Worm (Caenorhabditis elegans) whole organism, late embryonic: ENCODE measurements around the gene slc-25A29.

Experiments used
- C38D4.7 ChIP-seq: fragments of 200-800 bp; sonication (Bioruptor generic); optimal IDR thresholded peaks from 2 replicates; lab custom pipeline; 2018; ENCODE audit warnings: mild to moderate bottlenecking, missing genetic modification characterization, moderate library complexity, missing compliant biosample characterization
- K02D7.2 ChIP-seq: sonication (generic microtip); optimal IDR thresholded peaks from 2 replicates; lab custom pipeline; 2017; ENCODE audit warnings: mild to moderate bottlenecking, missing genetic modification characterization, missing compliant biosample characterization
- ahr-1 ChIP-seq: sonication (generic microtip); optimal IDR thresholded peaks from 2 replicates; lab custom pipeline; 2016; ENCODE audit warnings: missing genetic modification characterization, missing compliant biosample characterization
- ama-1 ChIP-seq: fragments of 150-350 bp; optimal IDR thresholded peaks from 2 replicates; lab custom pipeline; 2014
- ceh-14 ChIP-seq: sonication (generic microtip); optimal IDR thresholded peaks from 2 replicates; lab custom pipeline; 2016; ENCODE audit warnings: missing genotype, missing genetic modification characterization, missing compliant biosample characterization
- ceh-18 ChIP-seq: sonication (generic microtip); optimal IDR thresholded peaks from 2 replicates; lab custom pipeline; 2016; ENCODE audit warnings: missing genetic modification characterization, missing compliant biosample characterization
- ceh-24 ChIP-seq: sonication (generic microtip); optimal IDR thresholded peaks from 2 replicates; lab custom pipeline; 2016; ENCODE audit warnings: mild to moderate bottlenecking, missing genetic modification characterization, missing compliant biosample characterization
- ceh-30 ChIP-seq: fragments of 150-350 bp; optimal IDR thresholded peaks from 2 replicates; lab custom pipeline; 2014; ENCODE audit warnings: missing biosample characterization, missing genetic modification characterization
- ceh-34 ChIP-seq: sonication (generic microtip); optimal IDR thresholded peaks from 2 replicates; lab custom pipeline; 2016; ENCODE audit warnings: mild to moderate bottlenecking, missing genetic modification characterization, missing compliant biosample characterization
- ceh-48 ChIP-seq: sonication (generic microtip); optimal IDR thresholded peaks from 2 replicates; lab custom pipeline; 2016; ENCODE audit warnings: missing genetic modification characterization, inconsistent platforms, missing compliant biosample characterization
- che-1 ChIP-seq: sonication (generic microtip); optimal IDR thresholded peaks from 2 replicates; lab custom pipeline; 2016; ENCODE audit warnings: mild to moderate bottlenecking, missing genetic modification characterization, missing compliant biosample characterization
- dmd-4 ChIP-seq: sonication (generic microtip); optimal IDR thresholded peaks from 2 replicates; lab custom pipeline; 2016; ENCODE audit warnings: borderline replicate concordance, missing genetic modification characterization, missing compliant biosample characterization
- elt-4 ChIP-seq: sonication (generic microtip); optimal IDR thresholded peaks from 2 replicates; lab custom pipeline; 2016; ENCODE audit warnings: missing genetic modification characterization, missing compliant biosample characterization
- ets-4 ChIP-seq: sonication (generic microtip); optimal IDR thresholded peaks from 2 replicates; lab custom pipeline; 2016; ENCODE audit warnings: missing genetic modification characterization, missing compliant biosample characterization
- eyg-1 ChIP-seq: sonication (generic microtip); optimal IDR thresholded peaks from 2 replicates; lab custom pipeline; 2016; ENCODE audit warnings: missing genotype, missing genetic modification characterization, missing compliant biosample characterization
- fax-1 ChIP-seq: sonication (generic microtip); optimal IDR thresholded peaks from 2 replicates; lab custom pipeline; 2016; ENCODE audit warnings: missing genotype, missing genetic modification characterization, missing compliant biosample characterization
- fkh-10 ChIP-seq: fragments of 150-350 bp; optimal IDR thresholded peaks from 2 replicates; lab custom pipeline; 2014; ENCODE audit warnings: missing biosample characterization, missing genetic modification reagents, missing genetic modification characterization
- fkh-6 ChIP-seq: sonication (generic microtip); optimal IDR thresholded peaks from 2 replicates; lab custom pipeline; 2016; ENCODE audit warnings: missing genetic modification characterization, missing compliant biosample characterization
- gmeb-2 ChIP-seq: sonication (generic microtip); optimal IDR thresholded peaks from 2 replicates; lab custom pipeline; 2016; ENCODE audit warnings: missing genetic modification characterization, inconsistent platforms, missing compliant biosample characterization
- hlh-15 ChIP-seq: sonication (generic microtip); optimal IDR thresholded peaks from 2 replicates; lab custom pipeline; 2016; ENCODE audit warnings: missing genetic modification characterization, missing compliant biosample characterization
- hlh-30 ChIP-seq: sonication (generic microtip); optimal IDR thresholded peaks from 2 replicates; lab custom pipeline; 2017; ENCODE audit warnings: antibody characterized with exemption, missing genetic modification characterization, missing compliant biosample characterization; ENCODE audit not compliant: insufficient read depth
- lim-6 ChIP-seq: sonication (generic microtip); optimal IDR thresholded peaks from 2 replicates; lab custom pipeline; 2016; ENCODE audit warnings: missing genetic modification characterization, missing compliant biosample characterization
- madf-2 ChIP-seq: sonication (generic microtip); optimal IDR thresholded peaks from 2 replicates; lab custom pipeline; 2017; ENCODE audit warnings: missing genetic modification characterization, missing compliant biosample characterization
- nfya-1 ChIP-seq: sonication (generic microtip); optimal IDR thresholded peaks from 2 replicates; lab custom pipeline; 2017; ENCODE audit warnings: missing genetic modification characterization, mild to moderate bottlenecking, missing compliant biosample characterization, antibody characterized with exemption, moderate library complexity
- nhr-11 ChIP-seq: fragments of 150-350 bp; optimal IDR thresholded peaks from 2 replicates; lab custom pipeline; 2014; ENCODE audit warnings: missing biosample characterization, missing genetic modification characterization
- pat-9 ChIP-seq: fragments of 200-800 bp; sonication (Bioruptor generic); optimal IDR thresholded peaks from 2 replicates; lab custom pipeline; 2018; ENCODE audit warnings: mild to moderate bottlenecking, missing genetic modification characterization, moderate library complexity, missing compliant biosample characterization
- pax-1 ChIP-seq: fragments of 150-350 bp; optimal IDR thresholded peaks from 2 replicates; lab custom pipeline; 2014; ENCODE audit warnings: missing biosample characterization, missing genetic modification characterization
- pha-2 ChIP-seq: sonication (generic microtip); optimal IDR thresholded peaks from 2 replicates; lab custom pipeline; 2017; ENCODE audit warnings: mild to moderate bottlenecking, missing genetic modification characterization, missing compliant biosample characterization
- pros-1 ChIP-seq: fragments of 150-350 bp; optimal IDR thresholded peaks from 2 replicates; lab custom pipeline; 2014; ENCODE audit warnings: missing biosample characterization, missing genetic modification reagents, missing genetic modification characterization
- ref-2 ChIP-seq: sonication (generic microtip); optimal IDR thresholded peaks from 2 replicates; lab custom pipeline; 2016; ENCODE audit warnings: missing genetic modification characterization, missing compliant biosample characterization
- sdc-2 ChIP-seq: sonication (generic microtip); optimal IDR thresholded peaks from 2 replicates; lab custom pipeline; 2016; ENCODE audit warnings: missing genotype, missing genetic modification characterization, missing compliant biosample characterization
- sox-4 ChIP-seq: sonication (generic microtip); optimal IDR thresholded peaks from 2 replicates; lab custom pipeline; 2017; ENCODE audit warnings: mild to moderate bottlenecking, missing genetic modification characterization, inconsistent platforms, missing compliant biosample characterization
- tbx-2 ChIP-seq: sonication (generic microtip); optimal IDR thresholded peaks from 2 replicates; lab custom pipeline; 2016; ENCODE audit warnings: missing genetic modification characterization, missing compliant biosample characterization
- tbx-7 ChIP-seq: sonication (generic microtip); optimal IDR thresholded peaks from 2 replicates; lab custom pipeline; 2016; ENCODE audit warnings: missing genotype, missing genetic modification characterization, missing compliant biosample characterization
- ttx-3 ChIP-seq: sonication (generic microtip); optimal IDR thresholded peaks from 2 replicates; lab custom pipeline; 2016; ENCODE audit warnings: missing genetic modification reagents, missing genetic modification characterization, missing compliant biosample characterization
- unc-3 ChIP-seq, 2 experiments: fragments of 200-800 bp in 1 of 2; sonication (Bioruptor generic) in 1 of 2; sonication (generic microtip) in 1 of 2; conservative IDR thresholded peaks in 1 of 2; optimal IDR thresholded peaks in 1 of 2; 2 replicates each; pipeline versions ENCODE4 v1.3.6 to Lab custom; 2016 to 2022; ENCODE audit warnings: missing compliant biosample characterization in 2 of 2, missing genetic modification characterization in 2 of 2, missing genetic modification reagents in 1 of 2
- unc-42 ChIP-seq: sonication (generic microtip); optimal IDR thresholded peaks from 2 replicates; lab custom pipeline; 2016; ENCODE audit warnings: missing genotype, missing genetic modification characterization, missing compliant biosample characterization
- zip-5 ChIP-seq: sonication (generic microtip); optimal IDR thresholded peaks from 2 replicates; lab custom pipeline; 2016; ENCODE audit warnings: missing genetic modification characterization, missing compliant biosample characterization

Gene slc-25A29

ce11 chrV:14683291-14683690 is 25.3 kb upstream of the slc-25A29 start:
- TF ChIP-seq gmeb-2 (tag; lab: Kevin White, UChicago) (no peak), ama-1 (no peak), unc-3 (GFP tag; conservative IDR thresholded peaks at IDR 0.05; lab: Robert Waterston, UW) (no peak), unc-3 (tag; optimal IDR thresholded peaks at IDR 0.05; lab: Kevin White, UChicago) (no peak), nhr-11 (tag; lab: Kevin White, UChicago) (no peak), eyg-1 (no peak), zip-5 (tag; lab: Kevin White, UChicago) (no peak)

ce11 chrV:14682870-14683269 is 24.9 kb upstream of the slc-25A29 start:
- TF ChIP-seq fax-1 (tag; lab: Kevin White, UChicago), result no peak
- no peak for TF ChIP-seq pat-9
- no peak for TF ChIP-seq eyg-1
- TF ChIP-seq ref-2 (tag; lab: Kevin White, UChicago), result no peak
- TF ChIP-seq nfya-1 (tag; lab: Kevin White, UChicago), result no peak
- no peak for TF ChIP-seq dmd-4
- no peak for TF ChIP-seq sox-4 (tag; lab: Kevin White, UChicago)
- no peak for TF ChIP-seq gmeb-2 (tag; lab: Kevin White, UChicago)
- no peak for TF ChIP-seq sdc-2
- no peak for TF ChIP-seq tbx-7 (tag; lab: Kevin White, UChicago)
- no peak for TF ChIP-seq unc-42
- no peak for TF ChIP-seq ceh-18 (tag; lab: Kevin White, UChicago)
- no peak for TF ChIP-seq ttx-3 (tag; lab: Kevin White, UChicago)
- TF ChIP-seq ceh-24, result no peak
- TF ChIP-seq ceh-48, result no peak
- TF ChIP-seq, all 69 proteins: peak for 0

- no peak for TF ChIP-seq ama-1
- no peak for TF ChIP-seq eyg-1
- TF ChIP-seq fkh-6, result no peak
- no peak for TF ChIP-seq madf-2 (tag; lab: Kevin White, UChicago)
- no peak for TF ChIP-seq pros-1 (tag; lab: Kevin White, UChicago)
- no peak for TF ChIP-seq hlh-15 (tag; lab: Kevin White, UChicago)
- no peak for TF ChIP-seq pha-2 (tag; lab: Kevin White, UChicago)
- TF ChIP-seq hlh-30, result no peak
- TF ChIP-seq C38D4.7 (GFP tag; lab: Kevin White, UChicago), result no peak
- TF ChIP-seq ets-4 (tag; lab: Kevin White, UChicago), result no peak
- TF ChIP-seq lim-6 (tag; lab: Kevin White, UChicago), result no peak
- no peak for TF ChIP-seq ceh-34
Measured at ce11 chrV:14680014-14680413, 22.0 kb upstream of the slc-25A29 start, which contains the start of gene C47E8.3. TSS of gene C47E8.3 (plus strand) at chrV:14680314.

- TF ChIP-seq nfya-1 (tag; lab: Kevin White, UChicago) (peak; percentile 81), ceh-14 (tag; lab: Kevin White, UChicago) (no peak)
Measured at ce11 chrV:14678298-14678697, 20.3 kb upstream of the slc-25A29 start.

- TF ChIP-seq elt-4 (tag; lab: Kevin White, UChicago) (no peak), unc-3 (GFP tag; conservative IDR thresholded peaks at IDR 0.05; lab: Robert Waterston, UW) (no peak), unc-3 (tag; optimal IDR thresholded peaks at IDR 0.05; lab: Kevin White, UChicago) (no peak), tbx-7 (tag; lab: Kevin White, UChicago) (no peak), ttx-3 (tag; lab: Kevin White, UChicago) (no peak), tbx-2 (no peak)
Measured at ce11 chrV:14665728-14666127, 7.8 kb upstream of the slc-25A29 start, which contains the start of gene C47E8.1. TSS of gene C47E8.1 (plus strand) at chrV:14666028.

ce11 chrV:14663006-14663405 is 5.0 kb upstream of the slc-25A29 start, which contains the start of gene C47E8.9:
TSS of gene C47E8.9 (plus strand) at chrV:14663306.
- TF ChIP-seq zip-5 (tag; lab: Kevin White, UChicago) (no peak), che-1 (tag; lab: Kevin White, UChicago) (no peak), ahr-1 (tag; lab: Kevin White, UChicago) (no peak), pat-9 (no peak), fkh-10 (GFP tag; lab: Kevin White, UChicago) (no peak), ets-4 (tag; lab: Kevin White, UChicago) (no peak), ceh-18 (tag; lab: Kevin White, UChicago) (no peak), pax-1 (no peak), ceh-24 (no peak), ceh-30 (tag; lab: Kevin White, UChicago) (no peak), K02D7.2 (tag; lab: Kevin White, UChicago) (no peak), nhr-11 (tag; lab: Kevin White, UChicago) (no peak), fax-1 (tag; lab: Kevin White, UChicago) (no peak), ttx-3 (tag; lab: Kevin White, UChicago) (no peak), elt-4 (tag; lab: Kevin White, UChicago) (no peak)
